Worm (Caenorhabditis elegans): ENCODE data around the gene F13H8.11.

F13H8.11 gene

DNA sequence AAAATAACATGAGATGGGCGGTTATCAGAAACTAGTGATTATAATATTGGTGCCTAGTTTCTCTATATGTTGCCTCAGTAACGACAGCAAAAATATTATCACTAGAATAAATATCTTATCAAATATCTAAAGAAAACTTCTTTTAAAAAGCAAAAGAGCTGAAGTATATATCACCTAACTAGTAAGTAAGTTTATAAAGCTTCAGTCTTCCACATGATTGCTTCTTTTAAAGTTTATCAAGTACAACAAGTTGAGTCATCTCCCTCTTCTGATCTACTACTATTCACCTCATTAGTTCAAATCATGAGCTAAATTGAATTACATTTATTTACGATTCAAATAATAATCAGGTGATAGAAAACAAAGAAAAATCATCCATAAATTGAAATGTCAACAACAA lies 28.3 kb upstream of the F13H8.11 start:
- no peak for TF ChIP-seq hnd-1 (tag; optimal IDR thresholded peaks at IDR 0.05)
- TF ChIP-seq ets-7 (tag; optimal IDR thresholded peaks at IDR 0.05), result no peak
- no peak for TF ChIP-seq tbx-11 (GFP tag; IDR thresholded peaks at IDR 0.05)
- no peak for TF ChIP-seq tra-4 (tag; optimal IDR thresholded peaks at IDR 0.05)
- no peak for TF ChIP-seq flt-1 (GFP tag; IDR thresholded peaks at IDR 0.05)
- TF ChIP-seq ceh-13 (GFP tag; optimal IDR thresholded peaks at IDR 0.05), result no peak
- no peak for TF ChIP-seq ceh-36 (tag; optimal IDR thresholded peaks at IDR 0.05)
- no peak for TF ChIP-seq F13C5.2 (tag; optimal IDR thresholded peaks at IDR 0.05)
- TF ChIP-seq B0310.2 (tag; optimal IDR thresholded peaks at IDR 0.05), result no peak
- TF ChIP-seq aly-1 (tag; optimal IDR thresholded peaks at IDR 0.05), result no peak

DNA sequence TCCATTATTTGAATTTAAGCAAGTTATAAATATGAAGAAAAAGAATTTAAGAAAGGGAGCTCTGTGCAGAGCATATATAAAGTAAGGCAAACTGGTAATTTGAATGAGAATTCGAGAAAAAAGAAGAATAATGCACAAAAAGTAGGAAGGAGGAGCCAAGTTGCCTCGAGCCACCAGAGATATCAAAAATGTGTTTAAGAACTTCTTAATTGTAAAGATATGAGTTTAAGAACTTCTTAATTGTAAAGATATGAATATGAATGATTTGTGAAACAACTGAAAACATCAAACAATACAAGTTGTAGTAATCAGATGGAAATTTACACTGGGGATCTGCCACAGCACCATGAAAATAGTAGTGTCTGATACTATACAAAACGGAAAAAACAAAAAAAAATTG lies 27.0 kb upstream of the F13H8.11 start, which contains the start of gene F13H8.6:
TSS of gene F13H8.6 (minus strand) at position 101 of the 400 bp plus-strand sequence.
- no peak for TF ChIP-seq ceh-13 (GFP tag; optimal IDR thresholded peaks at IDR 0.05)
- no peak for TF ChIP-seq tra-4 (tag; optimal IDR thresholded peaks at IDR 0.05)
- TF ChIP-seq sea-1 (GFP tag; conservative IDR thresholded peaks at IDR 0.05), result no peak
- no peak for TF ChIP-seq ets-7 (tag; optimal IDR thresholded peaks at IDR 0.05)
- TF ChIP-seq hmg-4 (GFP tag; optimal IDR thresholded peaks at IDR 0.05), result no peak
- TF ChIP-seq pes-1 (GFP tag; IDR thresholded peaks at IDR 0.05), result no peak
- no peak for TF ChIP-seq aly-1 (tag; optimal IDR thresholded peaks at IDR 0.05)
- no peak for TF ChIP-seq flt-1 (GFP tag; IDR thresholded peaks at IDR 0.05)
- no peak for TF ChIP-seq tbx-11 (GFP tag; IDR thresholded peaks at IDR 0.05)

DNA sequence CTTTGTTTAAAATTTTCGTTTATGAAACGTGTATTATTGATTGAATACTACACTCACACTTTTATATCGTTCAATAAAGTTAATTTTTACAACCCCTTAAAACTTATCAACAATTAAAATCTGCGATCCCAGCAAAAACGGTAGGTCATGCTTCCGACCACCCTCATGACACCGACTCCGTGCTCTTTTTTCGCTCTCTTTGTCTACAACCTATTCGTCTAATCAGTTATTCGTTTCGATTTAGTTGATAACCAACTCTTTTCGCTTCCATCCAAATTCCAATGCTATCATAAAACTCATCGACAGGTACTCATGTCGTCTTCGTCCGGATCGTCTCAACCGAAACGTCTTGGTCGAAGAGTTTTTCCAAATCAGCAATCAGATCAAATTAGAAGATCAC lies 23.3 kb upstream of the F13H8.11 start, which contains the start of gene F13H8.1:
TSS of gene F13H8.1 (plus strand) at position 311 of the 400 bp plus-strand sequence.
- TF ChIP-seq B0310.2 (tag; optimal IDR thresholded peaks at IDR 0.05) (no peak), ets-7 (tag; optimal IDR thresholded peaks at IDR 0.05) (no peak), hmg-4 (GFP tag; optimal IDR thresholded peaks at IDR 0.05) (no peak), sea-1 (GFP tag; conservative IDR thresholded peaks at IDR 0.05) (no peak), pes-1 (GFP tag; IDR thresholded peaks at IDR 0.05) (no peak), tra-4 (tag; optimal IDR thresholded peaks at IDR 0.05) (no peak), ama-1 (optimal IDR thresholded peaks at IDR 0.05) (no peak), hmbx-1 (tag; optimal IDR thresholded peaks at IDR 0.05) (no peak), aly-1 (tag; optimal IDR thresholded peaks at IDR 0.05) (no peak), ceh-36 (tag; optimal IDR thresholded peaks at IDR 0.05) (no peak), F13C5.2 (tag; optimal IDR thresholded peaks at IDR 0.05) (no peak), ceh-13 (GFP tag; optimal IDR thresholded peaks at IDR 0.05) (no peak)

DNA sequence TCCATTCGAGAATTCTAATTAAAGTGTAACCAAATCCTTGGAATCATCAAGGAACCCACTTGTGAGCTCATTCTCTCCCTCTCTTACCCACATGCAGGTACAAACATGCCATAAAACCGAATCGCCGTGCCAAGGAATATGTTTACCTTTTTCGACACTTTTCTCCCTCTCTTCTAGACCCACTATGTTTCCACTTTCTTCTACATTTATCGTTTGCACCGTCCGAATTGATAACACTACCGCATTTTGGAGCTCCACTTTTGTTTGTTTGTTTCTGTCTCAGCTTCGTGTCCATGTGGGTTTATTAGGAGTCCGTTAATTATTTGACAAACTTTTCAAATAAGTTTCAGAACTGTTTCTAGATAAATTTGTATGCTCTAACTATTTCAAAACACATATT lies 22.1 kb upstream of the F13H8.11 start:
- TF ChIP-seq ceh-13 (GFP tag; optimal IDR thresholded peaks at IDR 0.05) (no peak), sea-1 (GFP tag; conservative IDR thresholded peaks at IDR 0.05) (no peak), hnd-1 (tag; optimal IDR thresholded peaks at IDR 0.05) (no peak), hmbx-1 (tag; optimal IDR thresholded peaks at IDR 0.05) (no peak), pes-1 (GFP tag; IDR thresholded peaks at IDR 0.05) (no peak), aly-1 (tag; optimal IDR thresholded peaks at IDR 0.05) (no peak), tbx-37 (GFP tag; conservative IDR thresholded peaks at IDR 0.05) (no peak), ama-1 (optimal IDR thresholded peaks at IDR 0.05) (no peak), F13C5.2 (tag; optimal IDR thresholded peaks at IDR 0.05) (no peak), ets-7 (tag; optimal IDR thresholded peaks at IDR 0.05) (no peak), tbx-11 (GFP tag; IDR thresholded peaks at IDR 0.05) (no peak), tra-4 (tag; optimal IDR thresholded peaks at IDR 0.05) (no peak), B0310.2 (tag; optimal IDR thresholded peaks at IDR 0.05) (no peak), ceh-36 (tag; optimal IDR thresholded peaks at IDR 0.05) (no peak), flt-1 (GFP tag; IDR thresholded peaks at IDR 0.05) (no peak), hmg-4 (GFP tag; optimal IDR thresholded peaks at IDR 0.05) (no peak), scrt-1 (GFP tag; IDR thresholded peaks at IDR 0.05) (no peak)

DNA sequence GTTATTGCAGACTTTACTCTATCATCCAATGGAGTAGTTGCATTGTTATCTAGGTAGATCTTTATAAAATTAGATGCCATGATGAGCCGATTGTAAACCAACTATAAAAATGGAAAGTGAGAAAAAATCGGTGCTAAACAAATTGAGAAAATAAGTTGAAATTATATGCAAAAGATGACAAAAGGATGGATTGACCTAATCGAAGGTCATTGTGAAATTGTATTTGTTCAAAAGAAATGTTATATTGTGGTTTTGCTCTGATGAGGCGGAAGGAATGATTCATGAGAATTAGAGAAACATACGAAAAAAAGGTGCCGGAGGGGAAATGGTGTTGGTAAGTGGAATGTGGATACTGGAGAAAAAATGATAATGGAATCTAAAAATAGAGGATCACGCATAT lies 21.2 kb upstream of the F13H8.11 start, which contains the start of gene scly-1:
TSS of gene scly-1 (minus strand) at position 101 of the 400 bp plus-strand sequence.
- TF ChIP-seq ceh-13 (GFP tag; optimal IDR thresholded peaks at IDR 0.05) (no peak), tbx-11 (GFP tag; IDR thresholded peaks at IDR 0.05) (no peak), aly-1 (tag; optimal IDR thresholded peaks at IDR 0.05) (no peak), ets-7 (tag; optimal IDR thresholded peaks at IDR 0.05) (no peak), tbx-37 (GFP tag; conservative IDR thresholded peaks at IDR 0.05) (no peak), ceh-36 (tag; optimal IDR thresholded peaks at IDR 0.05) (no peak), ama-1 (optimal IDR thresholded peaks at IDR 0.05) (no peak), scrt-1 (GFP tag; IDR thresholded peaks at IDR 0.05) (no peak), hmbx-1 (tag; optimal IDR thresholded peaks at IDR 0.05) (no peak), sea-1 (GFP tag; conservative IDR thresholded peaks at IDR 0.05) (no peak), F13C5.2 (tag; optimal IDR thresholded peaks at IDR 0.05) (no peak), hnd-1 (tag; optimal IDR thresholded peaks at IDR 0.05) (no peak), B0310.2 (tag; optimal IDR thresholded peaks at IDR 0.05) (no peak), hmg-4 (GFP tag; optimal IDR thresholded peaks at IDR 0.05) (no peak), flt-1 (GFP tag; IDR thresholded peaks at IDR 0.05) (no peak), tra-4 (tag; optimal IDR thresholded peaks at IDR 0.05) (no peak)

DNA sequence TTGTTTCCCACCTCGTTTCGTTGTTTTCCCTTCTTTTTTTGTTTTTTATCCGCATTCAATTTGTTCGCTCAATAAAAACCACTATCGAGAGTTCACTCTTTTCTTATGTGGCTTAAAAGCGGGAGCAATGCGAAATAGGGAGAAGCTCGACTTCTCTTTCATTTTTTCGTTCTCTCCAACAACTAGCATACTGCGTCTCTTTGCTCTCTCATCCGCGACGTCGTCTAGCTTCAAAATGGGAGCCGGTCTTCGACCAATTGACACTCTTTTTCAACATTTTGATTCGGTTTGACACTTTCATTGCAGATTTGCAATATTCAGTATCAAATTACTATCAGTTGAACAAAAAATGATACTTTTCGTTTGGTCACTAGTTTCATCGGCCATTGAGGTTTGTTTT lies 14.1 kb upstream of the F13H8.11 start, which contains the start of gene bpl-1:
TSS of gene bpl-1 (plus strand) at position 301 of the 400 bp plus-strand sequence.
- no peak for TF ChIP-seq ama-1 (optimal IDR thresholded peaks at IDR 0.05)
- no peak for TF ChIP-seq flt-1 (GFP tag; IDR thresholded peaks at IDR 0.05)
- TF ChIP-seq sea-1 (GFP tag; conservative IDR thresholded peaks at IDR 0.05), result no peak
- no peak for TF ChIP-seq hmg-4 (GFP tag; optimal IDR thresholded peaks at IDR 0.05)
- TF ChIP-seq aly-1 (tag; optimal IDR thresholded peaks at IDR 0.05), result no peak
- TF ChIP-seq tra-4 (tag; optimal IDR thresholded peaks at IDR 0.05), result no peak
- TF ChIP-seq F13C5.2 (tag; optimal IDR thresholded peaks at IDR 0.05), result no peak

DNA sequence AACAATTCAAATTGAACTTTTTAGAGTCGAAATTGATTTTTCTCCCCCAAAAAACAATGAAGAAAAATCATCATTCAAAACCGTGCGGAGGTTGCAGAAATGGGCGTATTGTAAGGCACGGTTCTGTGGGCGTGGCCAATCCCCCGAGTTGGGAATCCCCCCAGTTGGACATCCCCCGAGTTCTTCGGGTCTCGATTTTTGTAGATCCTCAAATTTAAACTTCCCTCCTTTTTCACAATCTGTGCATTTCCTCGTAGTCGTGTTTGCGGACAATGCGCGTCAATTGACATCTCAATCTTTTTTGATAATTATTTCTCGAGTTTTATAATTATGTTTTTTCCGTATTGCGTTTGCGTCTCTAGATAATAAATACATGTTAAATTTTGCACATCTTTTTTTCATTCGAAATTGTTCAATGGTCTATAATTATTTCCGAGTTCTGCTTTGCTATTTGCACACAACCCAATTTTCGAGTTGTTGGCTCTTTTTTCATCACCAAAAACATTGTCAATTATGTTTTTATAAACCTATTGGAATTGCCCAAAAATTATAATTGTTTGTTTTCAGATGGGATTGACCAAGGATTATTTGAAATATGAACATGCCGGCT lies 10.1 kb upstream of the F13H8.11 start, which contains the start of gene F13H8.2:
TSS of gene F13H8.2 (plus strand) at position 560 of the 610 bp plus-strand sequence.
- TF ChIP-seq tbx-11 (GFP tag; IDR thresholded peaks at IDR 0.05) (0 out of 2 replicates have a peak, but pooled peaks have one; percentile 23), ets-7 (tag; optimal IDR thresholded peaks at IDR 0.05) (no peak), scrt-1 (GFP tag; IDR thresholded peaks at IDR 0.05) (peak; percentile 73; the same call in 1 of the 2 replicates), pes-1 (GFP tag; IDR thresholded peaks at IDR 0.05) (no peak; the same call in 1 of the 2 replicates), ama-1 (optimal IDR thresholded peaks at IDR 0.05) (no peak), ceh-36 (tag; optimal IDR thresholded peaks at IDR 0.05) (peak; percentile 47), B0310.2 (tag; optimal IDR thresholded peaks at IDR 0.05) (no peak), tra-4 (tag; optimal IDR thresholded peaks at IDR 0.05) (no peak), hmg-4 (GFP tag; optimal IDR thresholded peaks at IDR 0.05) (no peak), tbx-37 (GFP tag; conservative IDR thresholded peaks at IDR 0.05) (peak; percentile 51; the same call in 1 of the 2 replicates), hnd-1 (tag; optimal IDR thresholded peaks at IDR 0.05) (no peak), aly-1 (tag; optimal IDR thresholded peaks at IDR 0.05) (no peak), hmbx-1 (tag; optimal IDR thresholded peaks at IDR 0.05) (no peak), flt-1 (GFP tag; IDR thresholded peaks at IDR 0.05) (peak; percentile 23; the same call in 1 of the 2 replicates), F13C5.2 (tag; optimal IDR thresholded peaks at IDR 0.05) (peak; percentile 28), sea-1 (GFP tag; conservative IDR thresholded peaks at IDR 0.05) (no peak), ceh-13 (GFP tag; optimal IDR thresholded peaks at IDR 0.05) (no peak)
